Fruit fly (Drosophila melanogaster) whole organism, embryonic: ENCODE measurements around the gene CG7766.

Experiments used
- Asciz ChIP-seq: fragments of 200-800 bp; sonication (Bioruptor generic); optimal IDR thresholded peaks from 2 replicates; lab custom pipeline; 2017; ENCODE audit warnings: missing biosample characterization, mild to moderate bottlenecking, missing genetic modification characterization, missing genetic modification reagents
- BtbVII ChIP-seq: fragments of 200-800 bp; sonication (Bioruptor generic); optimal IDR thresholded peaks from 3 replicates; lab custom pipeline; 2017; ENCODE audit warnings: missing biosample characterization, mild to moderate bottlenecking, missing genetic modification characterization
- CG10147 ChIP-seq: fragments of 200-800 bp; sonication (Bioruptor generic); optimal IDR thresholded peaks from 2 replicates; lab custom pipeline; 2019; ENCODE audit warnings: missing biosample characterization, mild to moderate bottlenecking, missing genetic modification characterization, moderate library complexity
- CG10209 ChIP-seq: fragments of 200-800 bp; sonication (Bioruptor generic); optimal IDR thresholded peaks from 3 replicates; lab custom pipeline; 2017; ENCODE audit warnings: missing biosample characterization, mild to moderate bottlenecking, missing genetic modification characterization, missing genetic modification reagents
- CG1024 ChIP-seq: fragments of 200-800 bp; sonication (Bioruptor generic); IDR thresholded peaks from 2 replicates; pipeline ENCODE4 v1.3.6; 2022; ENCODE audit warnings: missing biosample characterization, missing genetic modification characterization
- CG10267 ChIP-seq: fragments of 200-800 bp; sonication (Bioruptor generic); optimal IDR thresholded peaks from 2 replicates; lab custom pipeline; 2018; ENCODE audit warnings: missing biosample characterization, mild to moderate bottlenecking, missing genetic modification characterization, moderate library complexity
- CG10462 ChIP-seq: fragments of 200-800 bp; sonication (Bioruptor generic); optimal IDR thresholded peaks from 2 replicates; lab custom pipeline; 2016; ENCODE audit warnings: missing biosample characterization, missing genetic modification characterization
- CG10543 ChIP-seq: fragments of 200-800 bp; sonication (Bioruptor generic); optimal IDR thresholded peaks from 3 replicates; lab custom pipeline; 2017; ENCODE audit warnings: missing biosample characterization, mild to moderate bottlenecking, missing genetic modification characterization, moderate library complexity
- CG10979 ChIP-seq: fragments of 200-800 bp; sonication (Bioruptor generic); optimal IDR thresholded peaks from 2 replicates; lab custom pipeline; 2018; ENCODE audit warnings: missing biosample characterization, mild to moderate bottlenecking, missing genetic modification characterization, moderate library complexity
- CG14965 ChIP-seq: fragments of 200-800 bp; sonication (Bioruptor generic); optimal IDR thresholded peaks from 2 replicates; lab custom pipeline; 2016; ENCODE audit warnings: missing biosample characterization, missing genetic modification characterization, borderline replicate concordance
- CG15011 ChIP-seq: fragments of 200-800 bp; sonication (Bioruptor generic); optimal IDR thresholded peaks from 3 replicates; lab custom pipeline; 2018; ENCODE audit warnings: missing biosample characterization, mild to moderate bottlenecking, missing genetic modification characterization
- CG15696 ChIP-seq: fragments of 200-800 bp; sonication (Bioruptor generic); optimal IDR thresholded peaks from 2 replicates; lab custom pipeline; 2019; ENCODE audit warnings: missing biosample characterization, mild to moderate bottlenecking, missing genetic modification characterization, moderate library complexity
- CG17385 ChIP-seq: fragments of 200-800 bp; sonication (Bioruptor generic); optimal IDR thresholded peaks from 3 replicates; lab custom pipeline; 2018; ENCODE audit warnings: missing biosample characterization, mild to moderate bottlenecking, missing genetic modification characterization
- CG18599 ChIP-seq: fragments of 200-800 bp; sonication (Bioruptor generic); optimal IDR thresholded peaks from 3 replicates; lab custom pipeline; 2017; ENCODE audit warnings: missing biosample characterization, missing genetic modification characterization, mild to moderate bottlenecking, moderate library complexity, missing genetic modification reagents
- CG18764 ChIP-seq: fragments of 200-800 bp; sonication (Bioruptor generic); optimal IDR thresholded peaks from 3 replicates; lab custom pipeline; 2016; ENCODE audit warnings: missing biosample characterization, missing genetic modification characterization
- CG30431 ChIP-seq: fragments of 200-800 bp; sonication (Bioruptor generic); optimal IDR thresholded peaks from 2 replicates; lab custom pipeline; 2017; ENCODE audit warnings: missing biosample characterization, missing genetic modification characterization
- CG3163 ChIP-seq: fragments of 200-800 bp; sonication (Bioruptor generic); optimal IDR thresholded peaks from 3 replicates; lab custom pipeline; 2016; ENCODE audit warnings: missing biosample characterization, missing genetic modification characterization
- CG6272 ChIP-seq: fragments of 200-800 bp; sonication (Bioruptor generic); IDR thresholded peaks from 2 replicates; pipeline ENCODE4 v1.3.6; 2022; ENCODE audit warnings: missing biosample characterization, missing genetic modification characterization
- CG7271 ChIP-seq: fragments of 200-800 bp; sonication (Bioruptor generic); optimal IDR thresholded peaks from 2 replicates; lab custom pipeline; 2018; ENCODE audit warnings: missing biosample characterization, mild to moderate bottlenecking, missing genetic modification characterization, moderate library complexity
- CG7357 ChIP-seq: fragments of 200-800 bp; sonication (Bioruptor generic); IDR thresholded peaks from 3 replicates; pipeline ENCODE4 v1.3.6; 2022; ENCODE audit warnings: missing biosample characterization, missing genetic modification characterization
- CG8290 ChIP-seq, 3 experiments: fragments of 200-800 bp; sonication (Bioruptor generic); optimal IDR thresholded peaks; 2 replicates each; lab custom pipeline; 2016 to 2019; ENCODE audit warnings: missing biosample characterization in 3 of 3, missing genetic modification characterization in 3 of 3, mild to moderate bottlenecking in 2 of 3, moderate library complexity in 1 of 3
- CG8924 ChIP-seq: fragments of 200-800 bp; optimal IDR thresholded peaks from 3 replicates; lab custom pipeline; 2019; ENCODE audit warnings: missing biosample characterization, mild to moderate bottlenecking, missing genetic modification characterization, moderate library complexity
- CG9727 ChIP-seq: fragments of 200-800 bp; sonication (Bioruptor generic); optimal IDR thresholded peaks from 3 replicates; lab custom pipeline; 2017; ENCODE audit warnings: missing biosample characterization, mild to moderate bottlenecking, missing genetic modification characterization
- CoRest ChIP-seq: fragments of 200-800 bp; sonication (Bioruptor generic); optimal IDR thresholded peaks from 3 replicates; lab custom pipeline; 2018; ENCODE audit warnings: missing biosample characterization, mild to moderate bottlenecking, missing genetic modification characterization, moderate library complexity
- CrebB ChIP-seq: fragments of 200-800 bp; sonication (Bioruptor generic); optimal IDR thresholded peaks from 3 replicates; lab custom pipeline; 2018; ENCODE audit warnings: missing biosample characterization, mild to moderate bottlenecking, missing genetic modification characterization
- HLHmδ ChIP-seq: fragments of 200-800 bp; sonication (Bioruptor generic); optimal IDR thresholded peaks from 2 replicates; lab custom pipeline; 2018; ENCODE audit warnings: missing biosample characterization, mild to moderate bottlenecking, missing genetic modification characterization, moderate library complexity
- Hand ChIP-seq: fragments of 200-800 bp; sonication (Bioruptor generic); optimal IDR thresholded peaks from 2 replicates; lab custom pipeline; 2017; ENCODE audit warnings: mild to moderate bottlenecking, missing biosample characterization, missing genetic modification reagents, missing genetic modification characterization
- MBD-R2 ChIP-seq: fragments of 200-800 bp; sonication (Bioruptor generic); IDR thresholded peaks from 2 replicates; pipeline ENCODE4 v1.3.6; 2022; ENCODE audit warnings: missing biosample characterization, missing genetic modification characterization
- Med ChIP-seq: fragments of 200-800 bp; sonication (Bioruptor generic); peaks from one replicate; lab custom pipeline; 2016; ENCODE audit warnings: missing biosample characterization, missing genetic modification characterization, mild to moderate bottlenecking, inconsistent platforms, moderate library complexity
- Oaz ChIP-seq: fragments of 200-800 bp; sonication (Bioruptor generic); IDR thresholded peaks from 2 replicates; pipeline ENCODE4 v1.3.6; 2022; ENCODE audit warnings: missing biosample characterization, missing genetic modification characterization
- Optix ChIP-seq: fragments of 200-800 bp; sonication (Bioruptor generic); IDR thresholded peaks from 3 replicates; pipeline ENCODE4 v1.3.6; 2022; ENCODE audit warnings: missing biosample characterization, missing genetic modification characterization
- Six4 ChIP-seq: fragments of 200-800 bp; sonication (Bioruptor generic); optimal IDR thresholded peaks from 2 replicates; lab custom pipeline; 2016; ENCODE audit warnings: missing biosample characterization, missing genetic modification characterization
- Spps ChIP-seq: fragments of 200-800 bp; sonication (Bioruptor generic); optimal IDR thresholded peaks from 2 replicates; lab custom pipeline; 2018; ENCODE audit warnings: missing biosample characterization, mild to moderate bottlenecking, missing genetic modification characterization
- Sry-β ChIP-seq: fragments of 200-800 bp; sonication (Bioruptor generic); optimal IDR thresholded peaks from 2 replicates; lab custom pipeline; 2018; ENCODE audit warnings: missing biosample characterization, mild to moderate bottlenecking, missing genetic modification characterization, moderate library complexity
- Ssrp ChIP-seq: fragments of 200-800 bp; sonication (Bioruptor generic); optimal IDR thresholded peaks from 2 replicates; lab custom pipeline; 2018; ENCODE audit warnings: missing biosample characterization, mild to moderate bottlenecking, missing genetic modification characterization, moderate library complexity
- Tbp ChIP-seq: fragments of >200 bp; optimal IDR thresholded peaks from 2 replicates; lab custom pipeline; 2018; ENCODE audit warnings: missing biosample characterization, missing genetic modification characterization
- bcd ChIP-seq: fragments of 200-800 bp; sonication (Bioruptor generic); optimal IDR thresholded peaks from 2 replicates; lab custom pipeline; 2017; ENCODE audit warnings: missing biosample characterization, mild to moderate bottlenecking, missing genetic modification characterization
- bsh ChIP-seq, 2 experiments: fragments of 200-800 bp; sonication (Bioruptor generic); optimal IDR thresholded peaks; 2 replicates each; lab custom pipeline; 2017 to 2018; ENCODE audit warnings: mild to moderate bottlenecking in 2 of 2, missing biosample characterization in 2 of 2, missing genetic modification characterization in 2 of 2, moderate library complexity in 1 of 2
- cad ChIP-seq: fragments of >200 bp; optimal IDR thresholded peaks from 2 replicates; lab custom pipeline; 2017; ENCODE audit warnings: missing biosample characterization, missing genetic modification characterization
- chm ChIP-seq: fragments of 200-800 bp; sonication (Bioruptor generic); IDR thresholded peaks from 2 replicates; pipeline ENCODE4 v1.3.6; 2022; ENCODE audit warnings: missing biosample characterization, missing genetic modification characterization
- dimm ChIP-seq: fragments of 200-800 bp; sonication (Bioruptor generic); IDR thresholded peaks from 2 replicates; pipeline ENCODE4 v1.3.6; 2022; ENCODE audit warnings: missing biosample characterization, missing genetic modification characterization
- gfzf ChIP-seq: fragments of 200-800 bp; sonication (Bioruptor generic); optimal IDR thresholded peaks from 2 replicates; lab custom pipeline; 2016; ENCODE audit warnings: missing biosample characterization, mild to moderate bottlenecking, missing genetic modification characterization, moderate library complexity
- hb ChIP-seq: fragments of 200-800 bp; sonication (Bioruptor generic); IDR thresholded peaks from 3 replicates; pipeline ENCODE4 v1.3.6; 2022; ENCODE audit warnings: missing biosample characterization, missing genetic modification characterization; ENCODE audit not compliant: partially characterized antibody
- hth ChIP-seq: fragments of >200 bp; optimal IDR thresholded peaks from 2 replicates; lab custom pipeline; 2017; ENCODE audit warnings: inconsistent platforms
- ind ChIP-seq: fragments of 200-800 bp; sonication (Bioruptor generic); optimal IDR thresholded peaks from 3 replicates; lab custom pipeline; 2016; ENCODE audit warnings: missing biosample characterization, missing genetic modification characterization
- phol ChIP-seq: fragments of 200-800 bp; sonication (Bioruptor generic); optimal IDR thresholded peaks from 3 replicates; lab custom pipeline; 2018; ENCODE audit warnings: missing biosample characterization, mild to moderate bottlenecking, missing genetic modification characterization, moderate library complexity
- prd ChIP-seq, 3 experiments: fragments of >200 bp in 2 of 3; fragments of 200-800 bp in 1 of 3; sonication (Bioruptor generic) in 1 of 3; optimal IDR thresholded peaks in 2 of 3; IDR thresholded peaks in 1 of 3; 2 replicates in 2 of 3; 3 replicates in 1 of 3; pipeline versions ENCODE4 v1.3.6 to Lab custom; 2017 to 2022; ENCODE audit warnings: missing biosample characterization in 1 of 3, missing genetic modification characterization in 1 of 3
- sug ChIP-seq: fragments of 200-800 bp; optimal IDR thresholded peaks from 2 replicates; lab custom pipeline; 2019; ENCODE audit warnings: missing biosample characterization, mild to moderate bottlenecking, missing genetic modification characterization, moderate library complexity
- ttk ChIP-seq: fragments of 200-800 bp; sonication (Bioruptor generic); IDR thresholded peaks from 2 replicates; pipeline ENCODE4 v2.1.2; 2022; ENCODE audit warnings: missing biosample characterization, missing genetic modification characterization

CG7766 gene

DNA sequence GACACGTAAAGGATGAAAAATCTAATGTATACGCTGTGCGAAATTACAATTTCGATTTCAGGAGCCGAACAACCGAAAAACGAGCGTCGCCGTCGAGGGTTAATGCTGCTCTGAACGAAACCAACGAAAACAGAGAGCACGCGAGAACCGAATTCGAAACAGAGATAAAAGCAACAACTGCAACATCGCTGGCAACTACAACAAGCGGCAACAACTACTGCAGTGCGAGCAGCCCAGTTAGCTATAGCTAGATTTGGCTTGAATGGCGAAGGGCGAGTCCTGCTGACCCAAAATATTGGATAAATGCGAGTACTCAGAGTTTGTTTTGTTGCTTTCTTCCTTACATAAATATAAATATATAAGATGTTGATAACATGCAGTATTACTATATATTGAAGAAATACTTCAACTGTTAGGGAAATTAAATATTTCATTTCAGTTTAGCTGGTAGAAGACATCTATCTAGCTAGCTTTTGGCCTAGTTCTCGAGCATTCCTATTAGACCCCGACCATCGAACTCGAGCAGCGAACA lies 31.4 kb upstream of the CG7766 start, which contains the start of gene fend (continued):
- no peak for TF ChIP-seq CG3163
- peak; percentile 56; the same call in 1 of the 2 replicates for TF ChIP-seq chm (GFP tag; lab: Robert Waterston, UW)
- peak; percentile 41 for TF ChIP-seq sug (tag; lab: Kevin White, UChicago)
- TF ChIP-seq CrebB = no peak
- peak; percentile 43 for TF ChIP-seq CG10147
- peak; percentile 90 for TF ChIP-seq Tbp (GFP tag; lab: Kevin White, UChicago)
- peak; percentile 46 for TF ChIP-seq phol (tag; lab: Kevin White, UChicago)
- TF ChIP-seq Sry-β (GFP tag; lab: Kevin White, UChicago) = peak; percentile 98
- peak; percentile 63 for TF ChIP-seq Med (GFP tag; lab: Kevin White, UChicago)
- no peak for TF ChIP-seq CG7357 (GFP tag; lab: Robert Waterston, UW)
- peak; percentile 60 for TF ChIP-seq CoRest
- TF ChIP-seq CG18764 (GFP tag; lab: Kevin White, UChicago) = no peak
- TF ChIP-seq hb = no peak
- peak; percentile 0 for TF ChIP-seq Hand (GFP tag; lab: Kevin White, UChicago)
- TF ChIP-seq CG9727 (GFP tag; lab: Kevin White, UChicago) = peak; percentile 43
- no peak for TF ChIP-seq CG30431 (GFP tag; lab: Kevin White, UChicago)
- TF ChIP-seq CG10209 = peak; percentile 25
- no peak for TF ChIP-seq Oaz (GFP tag; lab: Robert Waterston, UW)
- no peak for TF ChIP-seq BtbVII (GFP tag; lab: Kevin White, UChicago)
- no peak for TF ChIP-seq Ssrp (tag; lab: Kevin White, UChicago)
- TF ChIP-seq CG14965 = no peak
- peak; percentile 46 for TF ChIP-seq CG10267
- no peak for TF ChIP-seq gfzf (GFP tag; lab: Kevin White, UChicago)
- peak; percentile 34 for TF ChIP-seq CG15011 (GFP tag; lab: Kevin White, UChicago)
- peak; percentile 11 for TF ChIP-seq CG15696
- no peak for TF ChIP-seq dimm (GFP tag; lab: Robert Waterston, UW)
- TF ChIP-seq prd (optimal IDR thresholded peaks at IDR 0.05; lab: Kevin White, UChicago) = no peak
- peak; percentile 27; the same call in 1 of the 3 replicates for TF ChIP-seq prd (GFP tag; IDR thresholded peaks at IDR 0.05; lab: Robert Waterston, UW)
- peak; percentile 28 for TF ChIP-seq ind (GFP tag; lab: Kevin White, UChicago)
- TF ChIP-seq ttk = no peak
- no peak for TF ChIP-seq Spps (tag; lab: Kevin White, UChicago)
- no peak for TF ChIP-seq CG6272
- TF ChIP-seq hth (lab: Kevin White, UChicago) = no peak
- no peak for TF ChIP-seq MBD-R2 (GFP tag; lab: Robert Waterston, UW)
- peak; percentile 31 for TF ChIP-seq CG10979 (tag; lab: Kevin White, UChicago)
- no peak for TF ChIP-seq CG1024 (GFP tag; lab: Robert Waterston, UW)
- peak; percentile 33 for TF ChIP-seq CG17385 (GFP tag; lab: Kevin White, UChicago)
- peak; percentile 54 for TF ChIP-seq CG8924 (tag; lab: Kevin White, UChicago)
- TF ChIP-seq HLHmδ = no peak
- no peak for TF ChIP-seq CG7271
- peak; percentile 50 for TF ChIP-seq CG10543 (GFP tag; lab: Kevin White, UChicago)
- peak; percentile 48 for TF ChIP-seq bcd
- TF ChIP-seq cad (GFP tag; lab: Kevin White, UChicago) = no peak
- TF ChIP-seq Six4 (GFP tag; lab: Kevin White, UChicago) = peak; percentile 18
- TF ChIP-seq CG8290 (GFP tag; optimal IDR thresholded peaks at IDR 0.05; lab: Kevin White, UChicago) = peak; percentile 11
- TF ChIP-seq CG8290 (tag; optimal IDR thresholded peaks at IDR 0.05; lab: Kevin White, UChicago) = no peak
- no peak for TF ChIP-seq Asciz (GFP tag; lab: Kevin White, UChicago)
- TF ChIP-seq CG18599 (GFP tag; lab: Kevin White, UChicago) = peak; percentile 57
- peak in 1 of 2 experiments; percentile 32 for TF ChIP-seq bsh (GFP tag; optimal IDR thresholded peaks at IDR 0.05; lab: Kevin White, UChicago)
- no peak for TF ChIP-seq Optix
- TF ChIP-seq CG10462 (GFP tag; lab: Kevin White, UChicago) = no peak
